Worm (Caenorhabditis elegans) whole organism, late embryonic: ENCODE results near the gene cua-1.

ENCODE experiments used
- F13H6.1 ChIP-seq: sonication (generic microtip); optimal IDR thresholded peaks from 2 replicates; lab custom pipeline; 2016; ENCODE audit warnings: missing genetic modification characterization, missing compliant biosample characterization
- K09A11.1 ChIP-seq: sonication (generic microtip); optimal IDR thresholded peaks from 2 replicates; lab custom pipeline; 2017; ENCODE audit warnings: antibody characterized with exemption, mild to moderate bottlenecking, missing genetic modification characterization, missing compliant biosample characterization; ENCODE audit not compliant: insufficient read depth
- ceh-14 ChIP-seq: sonication (generic microtip); optimal IDR thresholded peaks from 2 replicates; lab custom pipeline; 2016; ENCODE audit warnings: missing genotype, missing genetic modification characterization, missing compliant biosample characterization
- ceh-18 ChIP-seq: sonication (generic microtip); optimal IDR thresholded peaks from 2 replicates; lab custom pipeline; 2016; ENCODE audit warnings: missing genetic modification characterization, missing compliant biosample characterization
- ceh-19 ChIP-seq: fragments of 200-800 bp; sonication (Bioruptor generic); optimal IDR thresholded peaks from 2 replicates; lab custom pipeline; 2018; ENCODE audit warnings: mild to moderate bottlenecking, missing genetic modification characterization, missing compliant biosample characterization
- ceh-30 ChIP-seq: fragments of 150-350 bp; optimal IDR thresholded peaks from 2 replicates; lab custom pipeline; 2014; ENCODE audit warnings: missing biosample characterization, missing genetic modification characterization
- ceh-48 ChIP-seq: sonication (generic microtip); optimal IDR thresholded peaks from 2 replicates; lab custom pipeline; 2016; ENCODE audit warnings: missing genetic modification characterization, inconsistent platforms, missing compliant biosample characterization
- che-1 ChIP-seq: sonication (generic microtip); optimal IDR thresholded peaks from 2 replicates; lab custom pipeline; 2016; ENCODE audit warnings: mild to moderate bottlenecking, missing genetic modification characterization, missing compliant biosample characterization
- dve-1 ChIP-seq: sonication (generic microtip); optimal IDR thresholded peaks from 2 replicates; lab custom pipeline; 2017; ENCODE audit warnings: antibody characterized with exemption, mild to moderate bottlenecking, missing genetic modification characterization, missing compliant biosample characterization
- elt-2 ChIP-seq: sonication (generic microtip); optimal IDR thresholded peaks from 2 replicates; lab custom pipeline; 2016; ENCODE audit warnings: missing genetic modification reagents, missing genetic modification characterization, missing compliant biosample characterization
- elt-4 ChIP-seq: sonication (generic microtip); optimal IDR thresholded peaks from 2 replicates; lab custom pipeline; 2016; ENCODE audit warnings: missing genetic modification characterization, missing compliant biosample characterization
- ets-4 ChIP-seq: sonication (generic microtip); optimal IDR thresholded peaks from 2 replicates; lab custom pipeline; 2016; ENCODE audit warnings: missing genetic modification characterization, missing compliant biosample characterization
- fax-1 ChIP-seq: sonication (generic microtip); optimal IDR thresholded peaks from 2 replicates; lab custom pipeline; 2016; ENCODE audit warnings: missing genotype, missing genetic modification characterization, missing compliant biosample characterization
- fkh-10 ChIP-seq: fragments of 150-350 bp; optimal IDR thresholded peaks from 2 replicates; lab custom pipeline; 2014; ENCODE audit warnings: missing biosample characterization, missing genetic modification reagents, missing genetic modification characterization
- fkh-6 ChIP-seq: sonication (generic microtip); optimal IDR thresholded peaks from 2 replicates; lab custom pipeline; 2016; ENCODE audit warnings: missing genetic modification characterization, missing compliant biosample characterization
- hlh-6 ChIP-seq: sonication (generic microtip); optimal IDR thresholded peaks from 2 replicates; lab custom pipeline; 2016; ENCODE audit warnings: missing genotype, missing genetic modification characterization, missing compliant biosample characterization
- madf-2 ChIP-seq: sonication (generic microtip); optimal IDR thresholded peaks from 2 replicates; lab custom pipeline; 2017; ENCODE audit warnings: missing genetic modification characterization, missing compliant biosample characterization
- mec-3 ChIP-seq: sonication (generic microtip); optimal IDR thresholded peaks from 2 replicates; lab custom pipeline; 2016; ENCODE audit warnings: borderline replicate concordance, missing genetic modification characterization, missing compliant biosample characterization
- nhr-232 ChIP-seq: sonication (generic microtip); optimal IDR thresholded peaks from 2 replicates; lab custom pipeline; 2016; ENCODE audit warnings: missing genetic modification characterization, missing compliant biosample characterization
- npax-4 ChIP-seq: sonication (generic microtip); optimal IDR thresholded peaks from 2 replicates; lab custom pipeline; 2016; ENCODE audit warnings: missing genetic modification characterization, missing compliant biosample characterization
- pag-3 ChIP-seq: sonication (generic microtip); optimal IDR thresholded peaks from 2 replicates; lab custom pipeline; 2016; ENCODE audit warnings: missing compliant biosample characterization, missing genetic modification characterization, borderline replicate concordance
- pat-9 ChIP-seq: fragments of 200-800 bp; sonication (Bioruptor generic); optimal IDR thresholded peaks from 2 replicates; lab custom pipeline; 2018; ENCODE audit warnings: mild to moderate bottlenecking, missing genetic modification characterization, moderate library complexity, missing compliant biosample characterization
- pax-1 ChIP-seq: fragments of 150-350 bp; optimal IDR thresholded peaks from 2 replicates; lab custom pipeline; 2014; ENCODE audit warnings: missing biosample characterization, missing genetic modification characterization
- pha-2 ChIP-seq: sonication (generic microtip); optimal IDR thresholded peaks from 2 replicates; lab custom pipeline; 2017; ENCODE audit warnings: mild to moderate bottlenecking, missing genetic modification characterization, missing compliant biosample characterization
- pqm-1 ChIP-seq: sonication (generic microtip); optimal IDR thresholded peaks from 2 replicates; lab custom pipeline; 2016; ENCODE audit warnings: missing genetic modification characterization, missing compliant biosample characterization
- pros-1 ChIP-seq: fragments of 150-350 bp; optimal IDR thresholded peaks from 2 replicates; lab custom pipeline; 2014; ENCODE audit warnings: missing biosample characterization, missing genetic modification reagents, missing genetic modification characterization
- ref-2 ChIP-seq: sonication (generic microtip); optimal IDR thresholded peaks from 2 replicates; lab custom pipeline; 2016; ENCODE audit warnings: missing genetic modification characterization, missing compliant biosample characterization
- rnt-1 ChIP-seq: sonication (generic microtip); optimal IDR thresholded peaks from 2 replicates; lab custom pipeline; 2016; ENCODE audit warnings: missing genetic modification characterization, missing compliant biosample characterization
- sox-2 ChIP-seq: fragments of 200-800 bp; sonication (Bioruptor generic); IDR thresholded peaks from 2 replicates; pipeline ENCODE4 v1.3.6; 2022; ENCODE audit warnings: missing genetic modification reagents, missing genetic modification characterization, missing compliant biosample characterization
- unc-86 ChIP-seq: sonication (generic microtip); optimal IDR thresholded peaks from 2 replicates; lab custom pipeline; 2016; ENCODE audit warnings: missing genetic modification characterization, missing compliant biosample characterization
- zip-5 ChIP-seq: sonication (generic microtip); optimal IDR thresholded peaks from 2 replicates; lab custom pipeline; 2016; ENCODE audit warnings: missing genetic modification characterization, missing compliant biosample characterization

The cua-1 gene

ce11 chrIII:13439415-13439814 lies 15.7 kb downstream of the cua-1 start, which contains the start of gene ciao-2B (continued):
- no peak for TF ChIP-seq F13H6.1 (tag; lab: Kevin White, UChicago)
- TF ChIP-seq pag-3 (tag; lab: Kevin White, UChicago), result no peak
- no peak for TF ChIP-seq fax-1 (tag; lab: Kevin White, UChicago)
- no peak for TF ChIP-seq hlh-6 (tag; lab: Kevin White, UChicago)
- TF ChIP-seq unc-86 (tag; lab: Kevin White, UChicago), result no peak
- TF ChIP-seq, all 69 proteins: peak for 6

- no peak for TF ChIP-seq K09A11.1 (tag; lab: Kevin White, UChicago)
- TF ChIP-seq pat-9 (tag; lab: Kevin White, UChicago), result no peak
- TF ChIP-seq fkh-10 (GFP tag; lab: Kevin White, UChicago), result no peak
- TF ChIP-seq hlh-6 (tag; lab: Kevin White, UChicago), result no peak
Measured at ce11 chrIII:13436843-13437242, 18.3 kb downstream of the cua-1 start, which contains the start of gene F45G2.9. TSS of gene F45G2.9 (minus strand) at chrIII:13436943.

DNA sequence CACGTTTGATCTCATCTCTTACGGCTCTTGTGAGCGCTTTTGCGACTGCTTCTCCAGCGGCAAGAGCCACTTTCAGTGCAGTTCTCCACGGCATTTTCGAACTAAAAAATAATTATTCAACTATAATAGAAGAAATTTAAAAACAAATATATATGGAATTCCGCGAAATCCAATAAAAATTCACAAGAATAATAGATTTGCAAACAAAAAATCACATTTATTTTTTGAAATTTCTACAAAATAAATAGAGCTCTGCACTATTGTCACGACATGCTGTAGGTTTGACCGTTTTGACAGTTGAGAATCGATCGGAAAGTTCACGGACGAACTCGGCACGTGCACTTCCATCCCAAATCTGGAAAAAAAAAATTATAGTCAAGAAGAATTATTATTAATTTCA lies 19.5 kb downstream of the cua-1 start, which contains the start of gene F45G2.8:
TSS of gene F45G2.8 (minus strand) at position 101 of the 400 bp plus-strand sequence.
- TF ChIP-seq ceh-48 (tag; lab: Kevin White, UChicago), result no peak
- TF ChIP-seq pros-1 (tag; lab: Kevin White, UChicago), result no peak
- TF ChIP-seq ceh-18 (tag; lab: Kevin White, UChicago), result no peak
- TF ChIP-seq pqm-1 (tag; lab: Kevin White, UChicago), result no peak

ce11 chrIII:13434404-13434803 lies 20.7 kb downstream of the cua-1 start, which contains the start of gene F45G2.7:
TSS of gene F45G2.7 (minus strand) at chrIII:13434504.
- TF ChIP-seq unc-86 (tag; lab: Kevin White, UChicago), result no peak
- no peak for TF ChIP-seq ref-2 (tag; lab: Kevin White, UChicago)
- TF ChIP-seq ceh-48 (tag; lab: Kevin White, UChicago), result no peak
- TF ChIP-seq hlh-6 (tag; lab: Kevin White, UChicago), result no peak
- TF ChIP-seq fax-1 (tag; lab: Kevin White, UChicago), result no peak
- TF ChIP-seq mec-3, result no peak
- no peak for TF ChIP-seq nhr-232 (tag; lab: Kevin White, UChicago)

DNA sequence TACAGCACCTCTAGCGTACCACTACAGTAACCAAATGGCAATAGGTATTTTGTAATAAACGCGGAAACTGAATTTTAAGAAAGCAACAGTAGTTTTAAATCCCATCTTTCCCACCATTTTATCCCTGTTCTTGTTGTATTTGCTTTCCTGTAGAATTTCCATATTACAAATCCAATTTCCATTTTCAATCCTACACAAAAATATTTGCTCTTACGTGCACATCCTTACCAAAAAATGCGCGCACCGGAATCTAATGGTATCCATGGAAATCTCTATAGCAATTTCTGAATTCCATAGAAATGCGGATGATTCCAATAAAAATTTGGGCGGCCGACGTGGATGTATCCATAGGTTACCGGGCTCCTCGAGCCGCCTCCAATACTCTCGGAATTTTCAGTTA lies 24.9 kb downstream of the cua-1 start, which contains the start of gene trf-1:
TSS of gene trf-1 (plus strand) at position 301 of the 400 bp plus-strand sequence.
- no peak for TF ChIP-seq unc-86 (tag; lab: Kevin White, UChicago)
- no peak for TF ChIP-seq sox-2 (GFP tag; lab: Robert Waterston, UW)
- no peak for TF ChIP-seq elt-2 (tag; lab: Kevin White, UChicago)
- TF ChIP-seq pag-3 (tag; lab: Kevin White, UChicago), result no peak

ce11 chrIII:13429668-13430067 lies 25.4 kb downstream of the cua-1 start, which contains the start of gene bli-5:
TSS of gene bli-5 (minus strand) at chrIII:13429768.
- TF ChIP-seq zip-5 (tag; lab: Kevin White, UChicago) (no peak), pax-1 (tag; lab: Kevin White, UChicago) (no peak), elt-4 (no peak), fkh-6 (tag; lab: Kevin White, UChicago) (no peak), che-1 (tag; lab: Kevin White, UChicago) (no peak), ceh-14 (tag; lab: Kevin White, UChicago) (no peak), npax-4 (tag; lab: Kevin White, UChicago) (no peak), rnt-1 (tag; lab: Kevin White, UChicago) (no peak), dve-1 (tag; lab: Kevin White, UChicago) (no peak), madf-2 (tag; lab: Kevin White, UChicago) (no peak), ceh-30 (tag; lab: Kevin White, UChicago) (no peak), ets-4 (tag; lab: Kevin White, UChicago) (no peak), pha-2 (no peak), mec-3 (no peak), sox-2 (GFP tag; lab: Robert Waterston, UW) (no peak), ceh-19 (GFP tag; lab: Kevin White, UChicago) (no peak)
